Worm (Caenorhabditis elegans): ENCODE measurements around the gene pir-2.

pir-2 gene

ce11 chrIII:9483716-9484115 is 40.3 kb upstream of the pir-2 start (continued):
- TF ChIP-seq isw-1 (GFP tag; IDR thresholded peaks at IDR 0.05): peak; percentile 15
- TF ChIP-seq vab-15 (tag; optimal IDR thresholded peaks at IDR 0.05): no peak
- no peak for TF ChIP-seq nhr-11 (tag; optimal IDR thresholded peaks at IDR 0.05)
- no peak for TF ChIP-seq nhr-84 (tag; optimal IDR thresholded peaks at IDR 0.05)
- TF ChIP-seq lin-15B (tag; optimal IDR thresholded peaks at IDR 0.05): peak; percentile 37
- no peak for TF ChIP-seq ztf-11 (tag; optimal IDR thresholded peaks at IDR 0.05)
- TF ChIP-seq unc-86 (tag; optimal IDR thresholded peaks at IDR 0.05): peak; percentile 20
- no peak for TF ChIP-seq ceh-63 (GFP tag; optimal IDR thresholded peaks at IDR 0.05)
- TF ChIP-seq egl-27 (tag; optimal IDR thresholded peaks at IDR 0.05): no peak
- TF ChIP-seq nhr-19 (GFP tag; conservative IDR thresholded peaks at IDR 0.05): no peak
- TF ChIP-seq nhr-12 (tag; optimal IDR thresholded peaks at IDR 0.05): no peak
- no peak for TF ChIP-seq unc-98 (GFP tag; IDR thresholded peaks at IDR 0.05)
- TF ChIP-seq C16A3.4 (tag; optimal IDR thresholded peaks at IDR 0.05): no peak
- TF ChIP-seq irx-1 (tag; optimal IDR thresholded peaks at IDR 0.05): peak; percentile 19
- no peak for TF ChIP-seq lir-3 (tag; optimal IDR thresholded peaks at IDR 0.05; ENCODE audit: poor library complexity)
- no peak for TF ChIP-seq ceh-88 (GFP tag; IDR thresholded peaks at IDR 0.05)
- peak in 1 of 2 experiments; percentile 64 for TF ChIP-seq lsy-2 (tag; optimal IDR thresholded peaks at IDR 0.05)
- TF ChIP-seq dpl-1 (GFP tag; optimal IDR thresholded peaks at IDR 0.05): peak in 1 of 3 experiments; percentile 41
- TF ChIP-seq C04F5.9 (tag; optimal IDR thresholded peaks at IDR 0.05): no peak
- TF ChIP-seq ceh-8 (GFP tag; optimal IDR thresholded peaks at IDR 0.05): no peak
- peak; percentile 27 for TF ChIP-seq swsn-7 (tag; optimal IDR thresholded peaks at IDR 0.05)
- TF ChIP-seq ets-5 (GFP tag; IDR thresholded peaks at IDR 0.05): no peak
- no peak for TF ChIP-seq egl-13 (tag; optimal IDR thresholded peaks at IDR 0.05)
- TF ChIP-seq ztf-4 (tag; optimal IDR thresholded peaks at IDR 0.05): no peak
- no peak for TF ChIP-seq grh-1 (GFP tag; IDR thresholded peaks at IDR 0.05)
- TF ChIP-seq ces-1 (GFP tag; optimal IDR thresholded peaks at IDR 0.05): no peak
- TF ChIP-seq snu-23 (GFP tag; optimal IDR thresholded peaks at IDR 0.05): peak; percentile 24
- TF ChIP-seq tlp-1 (tag; optimal IDR thresholded peaks at IDR 0.05): no peak
- TF ChIP-seq hlh-17 (GFP tag; optimal IDR thresholded peaks at IDR 0.05; ENCODE audit: borderline replicate concordance): no peak
- no peak for TF ChIP-seq pqm-1 (tag; optimal IDR thresholded peaks at IDR 0.05)
- peak; percentile 14 for TF ChIP-seq xbp-1 (tag; optimal IDR thresholded peaks at IDR 0.05)
- TF ChIP-seq lin-39 (tag; optimal IDR thresholded peaks at IDR 0.05): no peak
- TF ChIP-seq rnt-1 (tag; optimal IDR thresholded peaks at IDR 0.05): peak; percentile 40
- peak; percentile 96 for TF ChIP-seq dsc-1 (tag; optimal IDR thresholded peaks at IDR 0.05)
- no peak for TF ChIP-seq pag-3 (tag; optimal IDR thresholded peaks at IDR 0.05; ENCODE audit: borderline replicate concordance, insufficient read depth)
- TF ChIP-seq nhr-77 (tag; optimal IDR thresholded peaks at IDR 0.05): no peak
- no peak for TF ChIP-seq aha-1 (tag; optimal IDR thresholded peaks at IDR 0.05)
- TF ChIP-seq alr-1 (tag; optimal IDR thresholded peaks at IDR 0.05; ENCODE audit: borderline replicate concordance): no peak
- TF ChIP-seq mdl-1 (tag; optimal IDR thresholded peaks at IDR 0.05): no peak
- no peak for TF ChIP-seq unc-62 (GFP tag; optimal IDR thresholded peaks at IDR 0.05)
- TF ChIP-seq mab-9 (GFP tag; IDR thresholded peaks at IDR 0.05): no peak
- peak; percentile 23 to 29 for TF ChIP-seq efl-1 (optimal IDR thresholded peaks at IDR 0.05)
- TF ChIP-seq efl-1 (GFP tag; optimal IDR thresholded peaks at IDR 0.05 in 1 of 2): no peak
- no peak for TF ChIP-seq sox-4 (tag; optimal IDR thresholded peaks at IDR 0.05)
- no peak for TF ChIP-seq nhr-85 (tag)
- no peak for TF ChIP-seq fos-1 (tag; optimal IDR thresholded peaks at IDR 0.05)
- TF ChIP-seq unc-130 (tag; optimal IDR thresholded peaks at IDR 0.05): no peak
- no peak for TF ChIP-seq nhr-28 (tag; optimal IDR thresholded peaks at IDR 0.05)
- TF ChIP-seq lin-14 (GFP tag; optimal IDR thresholded peaks at IDR 0.05): peak; percentile 76
- TF ChIP-seq skn-1 (tag; optimal IDR thresholded peaks at IDR 0.05): no peak
- no peak for TF ChIP-seq sptf-1 (tag; optimal IDR thresholded peaks at IDR 0.05)
- TF ChIP-seq fkh-10 (GFP tag; optimal IDR thresholded peaks at IDR 0.05): no peak
- TF ChIP-seq fkh-8 (tag; optimal IDR thresholded peaks at IDR 0.05): peak; percentile 38
- no peak for TF ChIP-seq ama-1 (optimal IDR thresholded peaks at IDR 0.05)

Measured in whole organism, L1 larva.